Fruit fly (Drosophila melanogaster): ENCODE data around the gene wts.

wts gene

dm6 chr3R:30803212-30803814 lies 3.1 kb downstream of the wts start:
- TF ChIP-seq CG12768 (GFP tag; optimal IDR thresholded peaks at IDR 0.05) = peak; percentile 42
- no peak for TF ChIP-seq CG7101 (tag; optimal IDR thresholded peaks at IDR 0.05)
- TF ChIP-seq tj (GFP tag; optimal IDR thresholded peaks at IDR 0.05) = peak; percentile 99

- TF ChIP-seq CG5204 (GFP tag; optimal IDR thresholded peaks at IDR 0.05) = peak; percentile 54
- no peak for TF ChIP-seq bab1 (GFP tag; optimal IDR thresholded peaks at IDR 0.05)
- TF ChIP-seq Clk (GFP tag; optimal IDR thresholded peaks at IDR 0.05) = peak; percentile 74
- peak; percentile 67 for TF ChIP-seq CG11617 (GFP tag; optimal IDR thresholded peaks at IDR 0.05)
- peak; percentile 48 for TF ChIP-seq Hr96 (GFP tag; optimal IDR thresholded peaks at IDR 0.05)
- TF ChIP-seq cic (GFP tag; optimal IDR thresholded peaks at IDR 0.05) = no peak
- TF ChIP-seq CG12768 (GFP tag; optimal IDR thresholded peaks at IDR 0.05) = peak; percentile 75
- TF ChIP-seq toe (GFP tag; optimal IDR thresholded peaks at IDR 0.05) = peak; percentile 74
- TF ChIP-seq cnc (optimal IDR thresholded peaks at IDR 0.05) = no peak
- TF ChIP-seq CG7101 (tag; optimal IDR thresholded peaks at IDR 0.05) = peak; percentile 87
- peak; percentile 84 for TF ChIP-seq CG1620 (GFP tag; optimal IDR thresholded peaks at IDR 0.05)
- TF ChIP-seq Crg-1 (GFP tag; optimal IDR thresholded peaks at IDR 0.05) = peak; percentile 91
- peak; percentile 89 for TF ChIP-seq CG7045 (GFP tag; optimal IDR thresholded peaks at IDR 0.05)
- TF ChIP-seq CG33017 (tag; optimal IDR thresholded peaks at IDR 0.05) = peak; percentile 75
- TF ChIP-seq pad (GFP tag; optimal IDR thresholded peaks at IDR 0.05) = peak; percentile 57
- TF ChIP-seq CG14711 (tag; optimal IDR thresholded peaks at IDR 0.05) = peak; percentile 47
- TF ChIP-seq Mnt (GFP tag; optimal IDR thresholded peaks at IDR 0.05) = peak; percentile 15
- no peak for TF ChIP-seq tj (GFP tag; optimal IDR thresholded peaks at IDR 0.05)
- peak; percentile 90 for TF ChIP-seq ovo (GFP tag; optimal IDR thresholded peaks at IDR 0.05)
- TF ChIP-seq kay (GFP tag; ENCODE audit: borderline replicate concordance) = peak; percentile 98
Measured at dm6 chr3R:30802779-30803178, 3.6 kb downstream of the wts start.

- no peak for TF ChIP-seq bab1 (GFP tag; optimal IDR thresholded peaks at IDR 0.05)
- TF ChIP-seq ovo (GFP tag; optimal IDR thresholded peaks at IDR 0.05) = no peak
- TF ChIP-seq CG7045 (GFP tag; optimal IDR thresholded peaks at IDR 0.05) = peak; percentile 23
- no peak for TF ChIP-seq CG11617 (GFP tag; optimal IDR thresholded peaks at IDR 0.05)
- no peak for TF ChIP-seq CG33017 (tag; optimal IDR thresholded peaks at IDR 0.05)
- TF ChIP-seq cic (GFP tag; optimal IDR thresholded peaks at IDR 0.05) = peak; percentile 18
- TF ChIP-seq Mnt (GFP tag; optimal IDR thresholded peaks at IDR 0.05) = no peak
- no peak for TF ChIP-seq cnc (optimal IDR thresholded peaks at IDR 0.05)
- TF ChIP-seq Clk (GFP tag; optimal IDR thresholded peaks at IDR 0.05) = no peak
- TF ChIP-seq CG5204 (GFP tag; optimal IDR thresholded peaks at IDR 0.05) = no peak
- no peak for TF ChIP-seq CG14711 (tag; optimal IDR thresholded peaks at IDR 0.05)
- no peak for TF ChIP-seq toe (GFP tag; optimal IDR thresholded peaks at IDR 0.05)
- no peak for TF ChIP-seq kay (GFP tag; ENCODE audit: borderline replicate concordance)
- no peak for TF ChIP-seq Crg-1 (GFP tag; optimal IDR thresholded peaks at IDR 0.05)
- no peak for TF ChIP-seq CG12768 (GFP tag; optimal IDR thresholded peaks at IDR 0.05)
- TF ChIP-seq tj (GFP tag; optimal IDR thresholded peaks at IDR 0.05) = no peak
- no peak for TF ChIP-seq pad (GFP tag; optimal IDR thresholded peaks at IDR 0.05)
Measured at dm6 chr3R:30802115-30802682, 4.2 kb downstream of the wts start.

dm6 chr3R:30801463-30801862 lies 5.0 kb downstream of the wts start:
- no peak for TF ChIP-seq CG14711 (tag; optimal IDR thresholded peaks at IDR 0.05)
- TF ChIP-seq bab1 (GFP tag; optimal IDR thresholded peaks at IDR 0.05) = no peak
- no peak for TF ChIP-seq Hr96 (GFP tag; optimal IDR thresholded peaks at IDR 0.05)
- no peak for TF ChIP-seq CG11617 (GFP tag; optimal IDR thresholded peaks at IDR 0.05)
- no peak for TF ChIP-seq CG7101 (tag; optimal IDR thresholded peaks at IDR 0.05)
- no peak for TF ChIP-seq kay (GFP tag; ENCODE audit: borderline replicate concordance)
- TF ChIP-seq CG5204 (GFP tag; optimal IDR thresholded peaks at IDR 0.05) = no peak
- no peak for TF ChIP-seq ovo (GFP tag; optimal IDR thresholded peaks at IDR 0.05)

DNA sequence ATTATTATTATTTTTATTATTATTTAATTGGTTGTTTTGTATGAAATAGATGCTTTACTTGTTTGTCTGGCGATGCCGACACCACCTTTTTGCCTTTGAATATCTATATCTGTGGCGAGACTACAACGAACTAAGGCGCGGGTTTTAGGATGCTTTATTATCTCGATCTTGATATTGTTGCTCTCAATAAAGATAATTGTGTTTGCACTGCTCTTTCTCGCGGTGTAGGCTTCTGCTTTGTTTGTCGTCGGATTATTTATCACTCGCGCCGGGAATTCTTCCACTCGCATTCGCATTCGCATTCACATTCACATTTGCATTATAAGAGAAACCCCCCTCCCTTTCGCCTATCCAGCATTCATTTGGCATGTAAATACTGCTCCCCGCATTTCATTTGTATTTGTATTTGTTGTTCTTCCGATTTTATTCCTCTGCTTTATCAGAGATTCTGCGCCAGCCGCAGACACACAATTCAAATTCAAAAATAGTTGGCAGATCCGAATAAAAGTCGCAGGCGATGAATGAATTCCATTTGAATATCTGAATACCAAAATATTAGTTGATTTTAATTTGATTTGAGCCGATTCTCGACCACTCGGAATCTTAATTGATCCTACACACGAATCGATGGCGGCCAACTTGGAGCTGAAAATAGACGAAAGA lies 6.0 kb downstream of the wts start:
- peak; percentile 78 for TF ChIP-seq kay (GFP tag; ENCODE audit: borderline replicate concordance)
- peak; percentile 55 for TF ChIP-seq CG7045 (GFP tag; optimal IDR thresholded peaks at IDR 0.05)
- peak; percentile 59 for TF ChIP-seq Mnt (GFP tag; optimal IDR thresholded peaks at IDR 0.05)
- peak; percentile 65 for TF ChIP-seq CG7101 (tag; optimal IDR thresholded peaks at IDR 0.05)
- TF ChIP-seq toe (GFP tag; optimal IDR thresholded peaks at IDR 0.05) = no peak
- TF ChIP-seq CG5204 (GFP tag; optimal IDR thresholded peaks at IDR 0.05) = no peak
- peak; percentile 81 for TF ChIP-seq cic (GFP tag; optimal IDR thresholded peaks at IDR 0.05)
- peak; percentile 5 for TF ChIP-seq pad (GFP tag; optimal IDR thresholded peaks at IDR 0.05)
- TF ChIP-seq CG14711 (tag; optimal IDR thresholded peaks at IDR 0.05) = peak; percentile 17
- no peak for TF ChIP-seq cnc (optimal IDR thresholded peaks at IDR 0.05)
- no peak for TF ChIP-seq bab1 (GFP tag; optimal IDR thresholded peaks at IDR 0.05)
- peak; percentile 54 for TF ChIP-seq ovo (GFP tag; optimal IDR thresholded peaks at IDR 0.05)
- TF ChIP-seq Crg-1 (GFP tag; optimal IDR thresholded peaks at IDR 0.05) = peak; percentile 47
- no peak for TF ChIP-seq CG1620 (GFP tag; optimal IDR thresholded peaks at IDR 0.05)
- TF ChIP-seq CG33017 (tag; optimal IDR thresholded peaks at IDR 0.05) = peak; percentile 66
- TF ChIP-seq Hr96 (GFP tag; optimal IDR thresholded peaks at IDR 0.05) = peak; percentile 26
- peak; percentile 75 for TF ChIP-seq CG12768 (GFP tag; optimal IDR thresholded peaks at IDR 0.05)
- TF ChIP-seq Clk (GFP tag; optimal IDR thresholded peaks at IDR 0.05) = no peak
- TF ChIP-seq tj (GFP tag; optimal IDR thresholded peaks at IDR 0.05) = peak; percentile 39
- peak; percentile 63 for TF ChIP-seq CG11617 (GFP tag; optimal IDR thresholded peaks at IDR 0.05)

All from whole organism, adult.